Fruit fly (Drosophila melanogaster): ENCODE data around the gene CG5412.
A peak's percentile ranks its signal among the peaks of the same experiment; 100 is the strongest.

CG5412 gene

DNA sequence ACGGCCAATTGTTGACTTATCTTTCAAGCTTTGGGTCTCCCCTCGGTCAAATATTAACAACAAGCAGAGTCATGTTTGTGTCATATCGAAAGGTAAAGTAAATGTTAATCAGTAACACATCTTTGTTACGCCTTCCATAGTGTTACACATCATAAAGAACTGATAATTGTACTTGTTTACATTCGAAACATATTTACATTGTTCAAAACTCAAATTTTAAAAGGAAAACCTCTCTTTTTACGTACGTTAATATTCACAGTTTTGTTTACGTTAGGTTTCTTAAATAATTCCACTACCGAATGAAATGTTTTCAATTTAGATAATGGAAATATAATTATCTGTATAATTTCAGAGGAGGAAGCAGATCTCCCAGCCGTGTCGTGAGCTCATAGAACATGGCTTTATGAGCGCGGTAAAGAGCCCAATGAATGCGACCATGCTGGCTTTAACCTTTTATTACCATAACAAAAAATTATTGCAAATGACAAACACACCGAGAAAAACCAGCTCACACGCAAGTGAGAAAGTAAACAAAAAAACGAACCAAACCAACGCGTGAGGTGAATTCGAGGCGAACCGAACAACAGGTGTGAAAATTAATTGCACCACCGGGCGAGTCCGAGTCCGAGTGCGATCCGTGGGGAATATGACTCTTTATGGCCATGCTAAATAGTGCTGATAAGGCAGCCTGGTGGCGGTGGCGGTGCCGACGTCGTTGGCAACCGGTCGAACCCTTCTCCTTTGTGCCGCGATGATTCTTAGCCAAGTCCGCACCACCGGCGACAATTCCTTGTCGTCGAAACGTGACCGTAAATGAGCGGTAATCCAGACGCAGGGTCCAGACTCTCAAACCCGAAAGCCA, 34.3 kb upstream of the CG5412 start (continued):
- TF ChIP-seq gro (GFP tag; optimal IDR thresholded peaks at IDR 0.05) (no peak), dimm (GFP tag; IDR thresholded peaks at IDR 0.05) (0 out of 2 replicates have a peak, but pooled peaks have one; percentile 27), CG3065 (GFP tag; optimal IDR thresholded peaks at IDR 0.05) (peak; percentile 9), CG11247 (GFP tag; IDR thresholded peaks at IDR 0.05) (no peak), CG31441 (GFP tag; IDR thresholded peaks at IDR 0.05) (no peak; the same call in 1 of the 2 replicates), CG15073 (GFP tag; optimal IDR thresholded peaks at IDR 0.05) (no peak), CG2678 (tag; optimal IDR thresholded peaks at IDR 0.05) (peak; percentile 44), row (GFP tag; IDR thresholded peaks at IDR 0.05) (0 out of 3 replicates have a peak, but pooled peaks have one; percentile 24), crc (GFP tag; optimal IDR thresholded peaks at IDR 0.05) (no peak), sob (GFP tag; IDR thresholded peaks at IDR 0.05) (peak; percentile 49), CG15601 (tag; optimal IDR thresholded peaks at IDR 0.05) (peak; percentile 81), Xrp1 (GFP tag; IDR thresholded peaks at IDR 0.05) (peak; percentile 74), CG18262 (tag; optimal IDR thresholded peaks at IDR 0.05) (peak; percentile 61), CoRest (tag; optimal IDR thresholded peaks at IDR 0.05) (peak; percentile 49), gcm (GFP tag; optimal IDR thresholded peaks at IDR 0.05) (peak; percentile 72), Scr (GFP tag; IDR thresholded peaks at IDR 0.05; ENCODE audit: partially characterized antibody) (no peak), CG11398 (GFP tag; optimal IDR thresholded peaks at IDR 0.05) (peak; percentile 48), klu (GFP tag; IDR thresholded peaks at IDR 0.05) (no peak), ewg (GFP tag; optimal IDR thresholded peaks at IDR 0.05) (no peak), ssp (GFP tag; IDR thresholded peaks at IDR 0.05) (no peak), CG6854 (GFP tag; optimal IDR thresholded peaks at IDR 0.05) (peak; percentile 13), CG4360 (GFP tag; IDR thresholded peaks at IDR 0.05) (no peak), E2f1 (GFP tag; IDR thresholded peaks at IDR 0.05) (no peak), her (GFP tag; optimal IDR thresholded peaks at IDR 0.05) (no peak), CG16779 (GFP tag; IDR thresholded peaks at IDR 0.05) (no peak), exex (tag; optimal IDR thresholded peaks at IDR 0.05) (no peak), CG4282 (GFP tag; optimal IDR thresholded peaks at IDR 0.05) (no peak), CG8478 (optimal IDR thresholded peaks at IDR 0.05) (no peak), gcm2 (GFP tag; optimal IDR thresholded peaks at IDR 0.05) (no peak), fd64A (GFP tag; optimal IDR thresholded peaks at IDR 0.05) (peak; percentile 17), ac (GFP tag; optimal IDR thresholded peaks at IDR 0.05) (peak; percentile 62), tio (GFP tag; optimal IDR thresholded peaks at IDR 0.05) (peak; percentile 21), CG10431 (GFP tag; optimal IDR thresholded peaks at IDR 0.05) (peak; percentile 3), CG1529 (GFP tag; optimal IDR thresholded peaks at IDR 0.05) (peak; percentile 71), dpn (GFP tag; optimal IDR thresholded peaks at IDR 0.05) (no peak), CG17359 (tag; optimal IDR thresholded peaks at IDR 0.05) (peak; percentile 62), al (GFP tag; IDR thresholded peaks at IDR 0.05) (no peak), knrl (GFP tag; IDR thresholded peaks at IDR 0.05; ENCODE audit: partially characterized antibody) (no peak), Hmx (GFP tag; optimal IDR thresholded peaks at IDR 0.05) (no peak), Optix (GFP tag; IDR thresholded peaks at IDR 0.05) (no peak), PHDP (tag; optimal IDR thresholded peaks at IDR 0.05) (no peak), danr (GFP tag; IDR thresholded peaks at IDR 0.05) (no peak), Dip2 (GFP tag; IDR thresholded peaks at IDR 0.05) (no peak), br (optimal IDR thresholded peaks at IDR 0.05) (no peak), CG11456 (GFP tag; IDR thresholded peaks at IDR 0.05) (no peak), CG7963 (GFP tag; IDR thresholded peaks at IDR 0.05; ENCODE audit: partially characterized antibody) (no peak), Dip3 (GFP tag; optimal IDR thresholded peaks at IDR 0.05) (no peak), CG6175 (GFP tag; IDR thresholded peaks at IDR 0.05) (no peak), MTF-1 (GFP tag; optimal IDR thresholded peaks at IDR 0.05; ENCODE audit: borderline replicate concordance) (peak; percentile 70), CG8290 (GFP tag; optimal IDR thresholded peaks at IDR 0.05) (no peak), CG8290 (tag; optimal IDR thresholded peaks at IDR 0.05) (peak in 1 of 2 experiments; percentile 39)

All from whole organism, embryonic.